Worm (Caenorhabditis elegans) whole organism, young adult: ENCODE data around the gene K01A6.5.

ENCODE experiments used
- B0019.2 ChIP-seq: fragments of 200-800 bp; sonication (Bioruptor generic); conservative IDR thresholded peaks from 2 replicates; pipeline ENCODE4 v1.3.6; 2022; ENCODE audit warnings: missing genetic modification reagents, missing genetic modification characterization, missing compliant biosample characterization
- B0261.1 ChIP-seq: sonication (generic microtip); optimal IDR thresholded peaks from 2 replicates; lab custom pipeline; 2016; ENCODE audit warnings: mild to moderate bottlenecking, missing genetic modification characterization, moderate library complexity, missing compliant biosample characterization
- C17E4.6 ChIP-seq: fragments of 200-800 bp; sonication (Bioruptor generic); IDR thresholded peaks from 2 replicates; pipeline ENCODE4 v1.3.6; 2022; ENCODE audit warnings: missing genetic modification reagents, missing genetic modification characterization, missing compliant biosample characterization
- F23B12.7 ChIP-seq: sonication (generic microtip); optimal IDR thresholded peaks from 2 replicates; lab custom pipeline; 2017; ENCODE audit warnings: missing genetic modification characterization, mild to moderate bottlenecking, missing compliant biosample characterization, antibody characterized with exemption, moderate library complexity; ENCODE audit not compliant: insufficient read depth
- F37B4.10 ChIP-seq: fragments of 200-800 bp; sonication (Bioruptor generic); IDR thresholded peaks from 2 replicates; pipeline ENCODE4 v1.3.6; 2022; ENCODE audit warnings: missing genetic modification characterization, missing compliant biosample characterization
- F49E8.2 ChIP-seq: sonication (generic microtip); optimal IDR thresholded peaks from 3 replicates; lab custom pipeline; 2017; ENCODE audit warnings: missing genetic modification characterization, mild to moderate bottlenecking, missing compliant biosample characterization, antibody characterized with exemption, moderate library complexity; ENCODE audit not compliant: insufficient read depth
- F52B5.7 ChIP-seq: sonication (generic microtip); optimal IDR thresholded peaks from 2 replicates; lab custom pipeline; 2016; ENCODE audit warnings: mild to moderate bottlenecking, missing genetic modification characterization, missing compliant biosample characterization
- F55B11.4 ChIP-seq: sonication (generic microtip); optimal IDR thresholded peaks from 2 replicates; lab custom pipeline; 2016; ENCODE audit warnings: missing compliant biosample characterization, missing genetic modification characterization, borderline replicate concordance; ENCODE audit not compliant: insufficient read depth
- T07F8.4 ChIP-seq: sonication (generic microtip); optimal IDR thresholded peaks from 2 replicates; lab custom pipeline; 2016; ENCODE audit warnings: mild to moderate bottlenecking, missing genetic modification characterization, moderate library complexity, missing compliant biosample characterization
- T26A5.8 ChIP-seq: sonication (generic microtip); optimal IDR thresholded peaks from 2 replicates; lab custom pipeline; 2016; ENCODE audit warnings: missing genetic modification characterization, missing compliant biosample characterization
- ama-1 ChIP-seq, 3 experiments: fragments of 150-350 bp in 1 of 3; sonication (generic microtip) in 2 of 3; optimal IDR thresholded peaks; 2 replicates each; lab custom pipeline; 2014 to 2018; ENCODE audit warnings: missing biosample characterization in 2 of 3, missing genetic modification characterization in 2 of 3, missing genetic modification reagents in 2 of 3
- athp-1 ChIP-seq: sonication (generic microtip); optimal IDR thresholded peaks from 2 replicates; lab custom pipeline; 2017; ENCODE audit warnings: mild to moderate bottlenecking, missing genetic modification characterization, missing compliant biosample characterization
- ceh-40 ChIP-seq: fragments of 200-800 bp; sonication (Bioruptor generic); IDR thresholded peaks from 2 replicates; pipeline ENCODE4 v1.3.6; 2022; ENCODE audit warnings: missing genetic modification characterization, missing compliant biosample characterization
- ceh-58 ChIP-seq: fragments of 200-800 bp; sonication (Bioruptor generic); IDR thresholded peaks from 2 replicates; pipeline ENCODE4 v1.3.6; 2022; ENCODE audit warnings: missing genetic modification characterization, missing compliant biosample characterization
- ceh-91 ChIP-seq: fragments of 200-800 bp; sonication (Bioruptor generic); IDR thresholded peaks from 2 replicates; pipeline ENCODE4 v1.3.6; 2022; ENCODE audit warnings: missing genetic modification reagents, missing genetic modification characterization, missing compliant biosample characterization
- dox-1 ChIP-seq: fragments of 200-800 bp; sonication (Bioruptor generic); IDR thresholded peaks from 2 replicates; pipeline ENCODE4 v1.3.6; 2022; ENCODE audit warnings: missing genetic modification reagents, missing genetic modification characterization, missing compliant biosample characterization
- dpl-1 ChIP-seq: fragments of 150-350 bp; optimal IDR thresholded peaks from 2 replicates; lab custom pipeline; 2014; ENCODE audit warnings: missing biosample characterization, missing genetic modification reagents, missing genetic modification characterization
- efl-1 ChIP-seq: fragments of 150-350 bp; optimal IDR thresholded peaks from 2 replicates; lab custom pipeline; 2014; ENCODE audit warnings: missing biosample characterization, missing genetic modification reagents, missing genetic modification characterization
- egl-18 ChIP-seq: fragments of 200-800 bp; sonication (Bioruptor generic); IDR thresholded peaks from 2 replicates; pipeline ENCODE4 v1.3.6; 2022; ENCODE audit warnings: missing genetic modification reagents, missing genetic modification characterization, missing compliant biosample characterization
- egl-44 ChIP-seq: fragments of 200-800 bp; sonication (Bioruptor generic); IDR thresholded peaks from 2 replicates; pipeline ENCODE4 v1.3.6; 2022; ENCODE audit warnings: missing genetic modification reagents, missing genetic modification characterization, missing compliant biosample characterization
- egrh-3 ChIP-seq: fragments of 200-800 bp; sonication (Bioruptor generic); IDR thresholded peaks from 2 replicates; pipeline ENCODE4 v1.3.6; 2022; ENCODE audit warnings: missing genetic modification reagents, missing genetic modification characterization, missing compliant biosample characterization
- hlh-26 ChIP-seq: fragments of 200-800 bp; sonication (Bioruptor generic); conservative IDR thresholded peaks from 2 replicates; pipeline ENCODE4 v1.3.6; 2022; ENCODE audit warnings: missing genetic modification reagents, missing genetic modification characterization, missing compliant biosample characterization
- hmg-1.2 ChIP-seq: fragments of 200-800 bp; sonication (Bioruptor generic); IDR thresholded peaks from 2 replicates; pipeline ENCODE4 v1.3.6; 2022; ENCODE audit warnings: missing genetic modification reagents, missing genetic modification characterization, missing compliant biosample characterization
- hsf-1 ChIP-seq: fragments of 200-800 bp; sonication (Bioruptor generic); IDR thresholded peaks from 2 replicates; pipeline ENCODE4 v1.3.6; 2022; ENCODE audit warnings: missing genetic modification reagents, missing genetic modification characterization, missing compliant biosample characterization
- let-526 ChIP-seq: fragments of 200-800 bp; sonication (Bioruptor generic); IDR thresholded peaks from 2 replicates; pipeline ENCODE4 v1.3.6; 2022; ENCODE audit warnings: missing genetic modification reagents, missing genetic modification characterization, missing compliant biosample characterization
- lin-26 ChIP-seq: fragments of 200-800 bp; sonication (Bioruptor generic); IDR thresholded peaks from 2 replicates; pipeline ENCODE4 v1.3.6; 2022; ENCODE audit warnings: missing genetic modification reagents, missing genetic modification characterization, missing compliant biosample characterization
- lsl-1 ChIP-seq: fragments of 200-800 bp; sonication (Bioruptor generic); optimal IDR thresholded peaks from 2 replicates; lab custom pipeline; 2018; ENCODE audit warnings: mild to moderate bottlenecking, missing genetic modification characterization, moderate library complexity, missing compliant biosample characterization
- madf-3 ChIP-seq: fragments of 200-800 bp; sonication (Bioruptor generic); IDR thresholded peaks from 2 replicates; pipeline ENCODE4 v1.3.6; 2022; ENCODE audit warnings: missing genetic modification reagents, missing genetic modification characterization, missing compliant biosample characterization
- madf-6 ChIP-seq: fragments of 200-800 bp; sonication (Bioruptor generic); IDR thresholded peaks from 2 replicates; pipeline ENCODE4 v1.3.6; 2022; ENCODE audit warnings: missing genetic modification reagents, missing genetic modification characterization, missing compliant biosample characterization
- madf-8 ChIP-seq: fragments of 200-800 bp; sonication (Bioruptor generic); conservative IDR thresholded peaks from 2 replicates; pipeline ENCODE4 v1.3.6; 2022; ENCODE audit warnings: missing genetic modification reagents, missing genetic modification characterization, missing compliant biosample characterization
- mel-28 ChIP-seq: sonication (generic microtip); optimal IDR thresholded peaks from 2 replicates; lab custom pipeline; 2016; ENCODE audit warnings: borderline replicate concordance, mild to moderate bottlenecking, missing genetic modification characterization, missing compliant biosample characterization
- sdz-38 ChIP-seq: sonication (generic microtip); optimal IDR thresholded peaks from 2 replicates; lab custom pipeline; 2016; ENCODE audit warnings: missing genotype, missing genetic modification characterization, missing compliant biosample characterization
- tlf-1 ChIP-seq: fragments of 200-800 bp; sonication (Bioruptor generic); optimal IDR thresholded peaks from 2 replicates; lab custom pipeline; 2018; ENCODE audit warnings: mild to moderate bottlenecking, missing genetic modification characterization, missing compliant biosample characterization
- zfh-2 ChIP-seq: fragments of 200-800 bp; sonication (Bioruptor generic); conservative IDR thresholded peaks from 2 replicates; pipeline ENCODE4 v1.3.6; 2022; ENCODE audit warnings: missing genetic modification reagents, missing genetic modification characterization, missing compliant biosample characterization
- ztf-26 ChIP-seq: sonication (generic microtip); optimal IDR thresholded peaks from 2 replicates; lab custom pipeline; 2017; ENCODE audit warnings: missing genetic modification characterization, missing compliant biosample characterization

Gene K01A6.5

DNA sequence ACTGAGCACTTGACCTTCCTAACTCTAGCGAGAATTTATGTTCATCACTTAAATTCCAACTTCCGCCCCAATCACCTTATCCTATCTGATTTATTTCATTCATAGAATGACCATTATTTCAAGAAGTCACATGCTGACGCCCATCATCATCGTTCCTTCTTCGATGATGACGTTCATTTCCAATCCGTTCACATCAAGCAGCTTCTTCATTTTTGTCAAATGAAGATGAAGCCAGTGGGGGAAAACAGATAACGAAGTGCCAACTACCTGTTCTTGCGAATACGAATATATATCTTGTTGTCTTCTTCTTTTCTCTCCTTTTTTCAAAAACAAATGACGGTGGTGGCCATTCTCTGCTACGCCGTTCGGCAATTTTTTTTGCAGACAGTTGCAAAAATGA lies 40.6 kb upstream of the K01A6.5 start:
- no peak for TF ChIP-seq dpl-1
- no peak for TF ChIP-seq ceh-91
- TF ChIP-seq dox-1: no peak
- no peak for TF ChIP-seq T26A5.8
- TF ChIP-seq F52B5.7 (tag; lab: Kevin White, UChicago): no peak
- no peak for TF ChIP-seq ceh-58 (GFP tag; lab: Robert Waterston, UW)
- TF ChIP-seq ama-1 (optimal IDR thresholded peaks at IDR 0.05; lab: Kevin White, UChicago): no peak
- no peak for TF ChIP-seq ama-1 (GFP tag; optimal IDR thresholded peaks at IDR 0.05; lab: Kevin White, UChicago)
- TF ChIP-seq F23B12.7 (tag; lab: Kevin White, UChicago): no peak
- no peak for TF ChIP-seq madf-6 (GFP tag; lab: Robert Waterston, UW)
- TF ChIP-seq egrh-3 (GFP tag; lab: Robert Waterston, UW): no peak
- no peak for TF ChIP-seq F37B4.10 (GFP tag; lab: Robert Waterston, UW)
- TF ChIP-seq hlh-26: no peak
- TF ChIP-seq zfh-2 (GFP tag; lab: Robert Waterston, UW): no peak

DNA sequence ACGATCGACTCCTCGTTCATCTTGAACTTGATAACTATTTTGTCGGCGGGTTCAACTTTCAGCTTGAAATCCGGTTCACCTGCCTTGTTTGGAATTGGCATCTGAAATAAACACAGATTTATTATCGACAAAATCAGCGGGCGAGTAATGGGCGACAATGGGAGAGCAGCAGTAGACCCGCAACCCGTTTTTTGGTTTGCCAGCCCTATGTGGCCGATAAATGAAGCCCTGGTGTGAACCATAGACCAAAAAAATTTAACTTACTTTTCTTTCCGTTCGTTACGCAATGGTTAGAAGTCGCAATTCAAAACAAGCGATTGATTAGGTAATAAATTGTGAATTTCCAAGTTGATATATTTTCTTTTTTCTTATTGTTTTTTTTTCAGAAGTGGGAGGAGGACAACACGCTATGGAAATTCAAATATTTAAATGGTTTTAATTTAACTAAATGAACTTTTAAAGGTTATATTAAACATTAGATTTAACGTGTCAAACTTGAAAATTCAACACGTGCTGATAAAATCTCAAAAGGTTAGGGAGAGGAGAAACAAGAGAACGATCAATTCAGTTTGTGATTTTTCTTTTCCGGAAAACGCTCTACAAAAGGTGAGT lies 38.7 kb upstream of the K01A6.5 start, which contains the start of the genes T22B3.3 and alg-3:
Gene T22B3.3 (minus strand): TSS at position 101 of the 612 bp plus-strand sequence.
Gene alg-3 (plus strand): TSS at position 562 of the 612 bp plus-strand sequence.
- TF ChIP-seq B0261.1 (no peak), ceh-58 (GFP tag; lab: Robert Waterston, UW) (no peak), lsl-1 (no peak), athp-1 (no peak), egl-18 (GFP tag; lab: Robert Waterston, UW) (no peak), T07F8.4 (tag; lab: Kevin White, UChicago) (no peak), zfh-2 (GFP tag; lab: Robert Waterston, UW) (no peak), ztf-26 (tag; lab: Kevin White, UChicago) (no peak), lin-26 (GFP tag; lab: Robert Waterston, UW) (no peak), B0019.2 (GFP tag; lab: Robert Waterston, UW) (no peak), madf-8 (GFP tag; lab: Robert Waterston, UW) (no peak), hmg-1.2 (no peak), ceh-40 (GFP tag; lab: Robert Waterston, UW) (no peak), F49E8.2 (tag; lab: Kevin White, UChicago) (no peak), tlf-1 (GFP tag; lab: Kevin White, UChicago) (no peak), C17E4.6 (GFP tag; lab: Robert Waterston, UW) (no peak), mel-28 (tag; lab: Kevin White, UChicago) (no peak), madf-3 (GFP tag; lab: Robert Waterston, UW) (no peak)

DNA sequence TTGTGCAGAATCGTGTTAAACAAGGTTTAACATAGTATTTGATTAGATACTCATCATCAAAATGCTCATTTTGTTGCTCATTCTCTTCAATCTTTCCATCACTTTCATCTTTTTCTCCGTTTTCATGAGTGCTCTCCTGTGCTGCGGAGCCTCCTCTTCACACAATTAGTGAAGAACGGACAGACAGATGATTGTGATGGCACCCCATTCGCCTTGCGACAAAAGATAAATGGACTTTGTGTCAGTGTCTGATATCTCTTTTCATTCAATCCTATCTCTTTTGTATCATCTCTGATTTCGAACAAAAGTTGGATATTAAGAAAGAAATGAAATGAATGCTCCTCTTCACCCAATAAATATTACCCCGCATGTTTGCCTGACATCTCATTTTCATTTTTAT lies 32.2 kb upstream of the K01A6.5 start:
- TF ChIP-seq efl-1 (no peak), T26A5.8 (no peak), sdz-38 (tag; lab: Kevin White, UChicago) (no peak), hsf-1 (GFP tag; lab: Robert Waterston, UW) (no peak), egl-44 (no peak), hlh-26 (no peak), let-526 (GFP tag; lab: Robert Waterston, UW) (no peak), hmg-1.2 (no peak), F55B11.4 (tag; lab: Kevin White, UChicago) (no peak)
